Worm (Caenorhabditis elegans): Measurements from ENCODE around the gene R04B5.1.

ce11 chrV:10091152-10091551 lies 13.0 kb upstream of the R04B5.1 start, which contains the start of gene R04B5.11:
- TF ChIP-seq ztf-11 (tag; optimal IDR thresholded peaks at IDR 0.05) (no peak), ama-1 (optimal IDR thresholded peaks at IDR 0.05) (no peak), zip-2 (tag; optimal IDR thresholded peaks at IDR 0.05) (no peak), mep-1 (tag; optimal IDR thresholded peaks at IDR 0.05) (no peak), nhr-11 (tag; optimal IDR thresholded peaks at IDR 0.05) (no peak), ceh-28 (tag; optimal IDR thresholded peaks at IDR 0.05) (no peak), fos-1 (tag; optimal IDR thresholded peaks at IDR 0.05) (no peak), aly-2 (tag; optimal IDR thresholded peaks at IDR 0.05) (no peak), dve-1 (tag; optimal IDR thresholded peaks at IDR 0.05; ENCODE audit: insufficient read depth) (no peak), lin-13 (GFP tag; optimal IDR thresholded peaks at IDR 0.05) (no peak), aha-1 (tag) (no peak), ceh-82 (tag; optimal IDR thresholded peaks at IDR 0.05) (no peak)

Data from whole organism, L4 larva.